Fruit fly (Drosophila melanogaster) whole organism, prepupa: ENCODE results near the gene Osi8.
A peak's percentile ranks its signal among the peaks of the same experiment; 100 is the strongest.

Experiments
- Blimp-1 ChIP-seq: fragments of 200-800 bp; sonication (Bioruptor generic); optimal IDR thresholded peaks from 3 replicates; lab custom pipeline; 2017; ENCODE audit warnings: missing biosample characterization, missing genetic modification characterization, mild to moderate bottlenecking, moderate library complexity, missing genetic modification reagents
- CG11902 ChIP-seq: fragments of 200-800 bp; sonication (Bioruptor generic); optimal IDR thresholded peaks from 3 replicates; lab custom pipeline; 2016; ENCODE audit warnings: missing biosample characterization, missing genetic modification characterization
- CG15336 ChIP-seq: fragments of 200-800 bp; sonication (Bioruptor generic); IDR thresholded peaks from 2 replicates; pipeline ENCODE4 v1.3.6; 2022; ENCODE audit warnings: missing biosample characterization, missing genetic modification characterization
- CG1621 ChIP-seq: fragments of 200-800 bp; sonication (Bioruptor generic); optimal IDR thresholded peaks from 3 replicates; lab custom pipeline; 2018; ENCODE audit warnings: missing biosample characterization, mild to moderate bottlenecking, missing genetic modification characterization
- CG16779 ChIP-seq: fragments of 200-800 bp; sonication (Bioruptor generic); optimal IDR thresholded peaks from 3 replicates; lab custom pipeline; 2017; ENCODE audit warnings: missing biosample characterization, mild to moderate bottlenecking, missing genetic modification characterization
- CG3032 ChIP-seq: fragments of 200-800 bp; optimal IDR thresholded peaks from 2 replicates; lab custom pipeline; 2019; ENCODE audit warnings: missing biosample characterization, mild to moderate bottlenecking, missing genetic modification characterization, moderate library complexity
- CG34406 ChIP-seq: fragments of 200-800 bp; sonication (Bioruptor generic); optimal IDR thresholded peaks from 3 replicates; lab custom pipeline; 2016; ENCODE audit warnings: missing biosample characterization, missing genetic modification characterization
- CG3919 ChIP-seq: fragments of 200-800 bp; sonication (Bioruptor generic); optimal IDR thresholded peaks from 3 replicates; lab custom pipeline; 2016; ENCODE audit warnings: missing biosample characterization, missing genetic modification characterization
- CG6792 ChIP-seq: fragments of 200-800 bp; sonication (Bioruptor generic); optimal IDR thresholded peaks from 3 replicates; lab custom pipeline; 2016; ENCODE audit warnings: missing biosample characterization, missing genetic modification characterization
- CG6854 ChIP-seq: fragments of 200-800 bp; sonication (Bioruptor generic); optimal IDR thresholded peaks from 2 replicates; lab custom pipeline; 2017; ENCODE audit warnings: missing biosample characterization, mild to moderate bottlenecking, missing genetic modification characterization
- CG7368 ChIP-seq: fragments of 200-800 bp; sonication (Bioruptor generic); optimal IDR thresholded peaks from 3 replicates; lab custom pipeline; 2016; ENCODE audit warnings: missing biosample characterization, missing genetic modification characterization
- CG8119 ChIP-seq: fragments of 200-800 bp; sonication (Bioruptor generic); IDR thresholded peaks from 3 replicates; pipeline ENCODE4 v1.3.6; 2022; ENCODE audit warnings: missing biosample characterization, missing genetic modification characterization
- CG8632 ChIP-seq: fragments of 200-800 bp; sonication (Bioruptor generic); optimal IDR thresholded peaks from 3 replicates; lab custom pipeline; 2016; ENCODE audit warnings: missing biosample characterization, missing genetic modification characterization
- Eip75B ChIP-seq: fragments of 200-800 bp; sonication (Bioruptor generic); optimal IDR thresholded peaks from 3 replicates; lab custom pipeline; 2016; ENCODE audit warnings: missing biosample characterization, missing genetic modification characterization
- Eip78C ChIP-seq: fragments of 200-800 bp; sonication (Bioruptor generic); peaks from one replicate; lab custom pipeline; 2016; ENCODE audit warnings: missing biosample characterization, missing genetic modification characterization
- Ets96B ChIP-seq: fragments of 200-800 bp; optimal IDR thresholded peaks from 2 replicates; lab custom pipeline; 2019; ENCODE audit warnings: missing biosample characterization, mild to moderate bottlenecking, missing genetic modification characterization, moderate library complexity
- Gug ChIP-seq: fragments of 200-800 bp; sonication (Bioruptor generic); IDR thresholded peaks from 2 replicates; pipeline ENCODE4 v1.3.6; 2022; ENCODE audit warnings: missing biosample characterization, missing genetic modification characterization
- Hr4 ChIP-seq: fragments of 200-800 bp; sonication (Bioruptor generic); optimal IDR thresholded peaks from 3 replicates; lab custom pipeline; 2016; ENCODE audit warnings: missing biosample characterization, missing genetic modification characterization
- Lpt ChIP-seq: fragments of 200-800 bp; sonication (Bioruptor generic); optimal IDR thresholded peaks from 3 replicates; lab custom pipeline; 2016; ENCODE audit warnings: missing biosample characterization, missing genetic modification characterization
- OdsH ChIP-seq: fragments of 200-800 bp; sonication (Bioruptor generic); optimal IDR thresholded peaks from 3 replicates; lab custom pipeline; 2016; ENCODE audit warnings: missing biosample characterization, missing genetic modification characterization
- Smox ChIP-seq: fragments of 200-800 bp; sonication (Bioruptor generic); optimal IDR thresholded peaks from 3 replicates; lab custom pipeline; 2016; ENCODE audit warnings: missing biosample characterization, missing genetic modification characterization
- Sox14 ChIP-seq: fragments of 200-800 bp; sonication (Bioruptor generic); optimal IDR thresholded peaks from 3 replicates; lab custom pipeline; 2016; ENCODE audit warnings: missing biosample characterization, missing genetic modification characterization
- Sox15 ChIP-seq: fragments of 200-800 bp; sonication (Bioruptor generic); optimal IDR thresholded peaks from 3 replicates; lab custom pipeline; 2016; ENCODE audit warnings: missing biosample characterization, missing genetic modification characterization
- acj6 ChIP-seq: fragments of 200-800 bp; sonication (Bioruptor generic); optimal IDR thresholded peaks from 3 replicates; lab custom pipeline; 2016; ENCODE audit warnings: missing biosample characterization, missing genetic modification characterization
- cyc ChIP-seq: fragments of 200-800 bp; sonication (Bioruptor generic); optimal IDR thresholded peaks from 3 replicates; lab custom pipeline; 2016; ENCODE audit warnings: missing biosample characterization, missing genetic modification characterization
- dsx ChIP-seq: fragments of 200-800 bp; optimal IDR thresholded peaks from 3 replicates; lab custom pipeline; 2019; ENCODE audit warnings: missing biosample characterization, mild to moderate bottlenecking, missing genetic modification characterization, moderate library complexity; ENCODE audit not compliant: poor library complexity, severe bottlenecking
- eg ChIP-seq: fragments of 200-800 bp; sonication (Bioruptor generic); IDR thresholded peaks from 3 replicates; pipeline ENCODE4 v1.3.6; 2022; ENCODE audit warnings: missing biosample characterization, missing genetic modification characterization
- esn ChIP-seq: fragments of 200-800 bp; sonication (Bioruptor generic); optimal IDR thresholded peaks from 2 replicates; lab custom pipeline; 2016; ENCODE audit warnings: missing biosample characterization, mild to moderate bottlenecking, missing genetic modification characterization, moderate library complexity
- fd85E ChIP-seq: fragments of 200-800 bp; sonication (Bioruptor generic); optimal IDR thresholded peaks from 3 replicates; lab custom pipeline; 2016; ENCODE audit warnings: missing biosample characterization, missing genetic modification characterization
- lz ChIP-seq: fragments of 200-800 bp; sonication (Bioruptor generic); optimal IDR thresholded peaks from 3 replicates; lab custom pipeline; 2016; ENCODE audit warnings: missing biosample characterization, missing genetic modification characterization
- net ChIP-seq: fragments of 200-800 bp; sonication (Bioruptor generic); optimal IDR thresholded peaks from 3 replicates; lab custom pipeline; 2016; ENCODE audit warnings: missing biosample characterization, missing genetic modification characterization
- pdm3 ChIP-seq: fragments of 200-800 bp; sonication (Bioruptor generic); optimal IDR thresholded peaks from 3 replicates; lab custom pipeline; 2016; ENCODE audit warnings: missing biosample characterization, missing genetic modification characterization
- spab ChIP-seq: fragments of 200-800 bp; sonication (Bioruptor generic); optimal IDR thresholded peaks from 2 replicates; lab custom pipeline; 2017; ENCODE audit warnings: missing biosample characterization, mild to moderate bottlenecking, missing genetic modification characterization, missing genetic modification reagents
- svp ChIP-seq: fragments of 200-800 bp; sonication (Bioruptor generic); peaks from one replicate; lab custom pipeline; 2016; ENCODE audit warnings: missing biosample characterization, missing genetic modification characterization

The Osi8 gene

dm6 chr3R:6241289-6241688 is 13.7 kb upstream of the Osi8 start (continued):
- peak; percentile 39 for TF ChIP-seq CG3919 (GFP tag; lab: Kevin White, UChicago)
- peak; percentile 27 for TF ChIP-seq net (GFP tag; lab: Kevin White, UChicago)
- TF ChIP-seq CG11902, result no peak
- TF ChIP-seq pdm3 (GFP tag; lab: Kevin White, UChicago), result peak; percentile 18
- no peak for TF ChIP-seq CG7368
- peak; percentile 75 for TF ChIP-seq Eip78C (GFP tag; lab: Kevin White, UChicago)
- TF ChIP-seq acj6 (GFP tag; lab: Kevin White, UChicago), result peak; percentile 25
- peak; percentile 38; the same call in 1 of the 3 replicates for TF ChIP-seq eg (GFP tag; lab: Robert Waterston, UW)
- TF ChIP-seq CG3032, result no peak
- TF ChIP-seq Lpt (GFP tag; lab: Kevin White, UChicago), result no peak
- peak; percentile 24 for TF ChIP-seq CG6792 (GFP tag; lab: Kevin White, UChicago)
- no peak for TF ChIP-seq spab (GFP tag; lab: Kevin White, UChicago)

dm6 chr3R:6244035-6244434 is 10.9 kb upstream of the Osi8 start:
- peak; percentile 55 for TF ChIP-seq CG6854 (GFP tag; lab: Kevin White, UChicago)
- peak; percentile 97 for TF ChIP-seq Blimp-1 (GFP tag; lab: Kevin White, UChicago)
- TF ChIP-seq esn (GFP tag; lab: Kevin White, UChicago), result no peak

DNA sequence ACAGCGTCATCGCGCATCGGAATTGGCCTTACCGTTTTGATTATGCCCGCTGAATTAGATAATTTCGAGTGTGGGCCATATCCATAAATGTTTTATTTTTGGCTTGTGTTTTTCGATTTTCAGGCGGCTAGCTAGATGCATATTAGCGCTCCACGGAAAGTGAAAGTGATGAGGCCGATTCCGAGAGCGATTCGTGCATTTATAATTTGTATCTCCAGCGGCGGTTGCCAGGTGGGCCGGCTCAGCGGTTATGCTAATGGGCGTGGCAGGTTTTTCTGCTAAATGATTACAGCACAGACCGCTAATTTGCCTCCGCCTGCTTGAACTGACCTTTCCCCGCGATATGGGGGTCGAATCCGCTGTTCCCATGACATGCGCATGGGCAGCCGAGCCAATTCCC is 10.0 kb upstream of the Osi8 start:
- TF ChIP-seq CG11902 (no peak), CG8632 (no peak), dsx (GFP tag; lab: Kevin White, UChicago) (no peak), CG6792 (GFP tag; lab: Kevin White, UChicago) (no peak), pdm3 (GFP tag; lab: Kevin White, UChicago) (no peak), fd85E (GFP tag; lab: Kevin White, UChicago) (no peak)

- TF ChIP-seq Ets96B (no peak), eg (GFP tag; lab: Robert Waterston, UW) (0 out of 3 replicates have a peak, but pooled peaks have one; percentile 9), CG11902 (no peak), cyc (GFP tag; lab: Kevin White, UChicago) (no peak), Eip78C (GFP tag; lab: Kevin White, UChicago) (peak; percentile 20)
Measured at dm6 chr3R:6248694-6249093, 6.3 kb upstream of the Osi8 start, which contains the start of gene Osi7. TSS of gene Osi7 (plus strand) at chr3R:6248994.

dm6 chr3R:6252809-6253208 is 2.2 kb upstream of the Osi8 start:
- TF ChIP-seq CG6854 (GFP tag; lab: Kevin White, UChicago) (peak; percentile 89), Sox15 (GFP tag; lab: Kevin White, UChicago) (no peak), Eip75B (GFP tag; lab: Kevin White, UChicago) (no peak), OdsH (GFP tag; lab: Kevin White, UChicago) (no peak), esn (GFP tag; lab: Kevin White, UChicago) (no peak), CG8119 (GFP tag; lab: Robert Waterston, UW) (no peak), Sox14 (GFP tag; lab: Kevin White, UChicago) (no peak), Blimp-1 (GFP tag; lab: Kevin White, UChicago) (peak; percentile 96), CG16779 (tag; lab: Kevin White, UChicago) (no peak), svp (GFP tag; lab: Kevin White, UChicago) (no peak)

dm6 chr3R:6254438-6254837 is 537 bp upstream of the Osi8 start:
- no peak for TF ChIP-seq Ets96B
- TF ChIP-seq CG34406 (GFP tag; lab: Kevin White, UChicago), result no peak
- TF ChIP-seq Lpt (GFP tag; lab: Kevin White, UChicago), result no peak
- no peak for TF ChIP-seq Gug
- TF ChIP-seq lz, result no peak
- no peak for TF ChIP-seq fd85E (GFP tag; lab: Kevin White, UChicago)
- TF ChIP-seq acj6 (GFP tag; lab: Kevin White, UChicago), result no peak
- TF ChIP-seq Smox (GFP tag; lab: Kevin White, UChicago), result no peak
- no peak for TF ChIP-seq CG3919 (GFP tag; lab: Kevin White, UChicago)
- no peak for TF ChIP-seq CG15336 (GFP tag; lab: Robert Waterston, UW)
- TF ChIP-seq CG6854 (GFP tag; lab: Kevin White, UChicago), result no peak
- no peak for TF ChIP-seq CG1621 (tag; lab: Kevin White, UChicago)
- no peak for TF ChIP-seq Hr4
- TF ChIP-seq CG8119 (GFP tag; lab: Robert Waterston, UW), result no peak
